Worm (Caenorhabditis elegans): ENCODE measurements around the gene picd-1.

DNA sequence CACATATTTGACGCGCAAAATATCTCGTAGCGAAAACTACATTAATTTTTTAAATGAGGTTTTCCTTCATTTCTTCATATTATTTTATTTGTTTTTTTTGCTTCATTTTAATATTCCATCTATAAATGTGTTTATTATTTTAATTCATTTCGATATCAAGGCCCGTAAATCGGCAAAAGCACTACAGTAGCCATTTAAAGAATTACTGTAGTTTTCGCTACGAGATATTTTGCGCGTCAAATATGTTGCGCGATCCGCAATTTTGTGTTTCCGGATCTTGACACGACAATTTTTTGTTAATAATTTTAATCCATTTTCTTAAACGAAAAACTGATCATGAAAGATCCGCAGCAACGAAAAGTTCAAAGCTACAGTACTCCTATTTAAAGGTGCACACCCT, 2.5 kb upstream of the picd-1 start:
- TF ChIP-seq nhr-90 (tag; optimal IDR thresholded peaks at IDR 0.05) (no peak), repo-1 (tag; optimal IDR thresholded peaks at IDR 0.05) (no peak), unc-130 (GFP tag; optimal IDR thresholded peaks at IDR 0.05) (no peak), him-1 (tag; optimal IDR thresholded peaks at IDR 0.05) (no peak), B0336.3 (GFP tag; IDR thresholded peaks at IDR 0.05) (no peak), hmg-20 (GFP tag; IDR thresholded peaks at IDR 0.05) (no peak), akir-1 (GFP tag; optimal IDR thresholded peaks at IDR 0.05) (no peak), Y67H2A.10 (GFP tag; conservative IDR thresholded peaks at IDR 0.05) (no peak)
